ENCODE assay signal across 2 fruit fly cellular contexts in the genomic region with DNA sequence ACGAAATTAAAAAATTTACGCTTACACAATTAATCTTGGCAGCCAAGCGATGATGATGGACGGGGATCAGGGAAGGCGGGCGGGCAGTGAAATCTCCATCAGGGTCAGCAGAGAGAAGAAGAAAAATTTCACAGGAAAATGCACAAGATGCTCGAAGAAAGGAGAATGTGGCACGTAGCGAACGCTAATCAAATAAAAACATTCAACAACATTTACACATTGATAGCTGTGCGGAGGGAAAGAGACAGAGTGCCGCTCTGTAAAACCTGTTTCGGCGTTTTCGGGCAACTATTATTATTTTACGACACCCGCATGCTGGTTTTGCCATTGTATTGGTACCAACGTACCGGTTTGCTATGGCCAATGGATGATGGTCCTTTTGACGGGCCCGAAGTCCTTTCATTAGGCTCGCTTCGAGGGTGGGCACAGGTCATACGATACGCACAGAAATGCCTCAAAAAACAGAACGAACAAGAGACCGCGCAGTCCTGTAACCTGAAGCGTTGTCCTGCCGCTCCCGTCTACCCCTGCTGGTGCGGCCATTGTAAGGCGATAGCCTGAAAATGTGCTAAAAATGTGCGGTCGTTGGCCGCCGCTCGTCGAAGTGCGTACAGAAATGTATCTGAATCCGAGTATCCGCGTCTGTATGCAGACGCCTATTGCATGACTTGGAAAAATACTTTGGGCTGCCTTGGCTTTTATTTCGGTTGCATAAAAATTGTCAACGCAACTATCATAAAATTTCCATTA.
TF ChIP-seq lines count a peak whose summit lies in the region.

No protein-coding gene starts in this region.

- TF ChIP-seq CTCF in whole organism, embryonic (GFP tag; optimal IDR thresholded peaks at IDR 0.05; lab: Kevin White, UChicago): no peak

TF ChIP-seq in whole organism, embryonic, 481 proteins besides CTCF, POLR2A, EP300 and RAD21 (continues in another document):
- 0 out of 2 replicates have a peak, but pooled peaks have one; percentile 16 for TF ChIP-seq Scr (GFP tag; IDR thresholded peaks at IDR 0.05; lab: Robert Waterston, UW; ENCODE audit: partially characterized antibody)
- no peak for TF ChIP-seq dmrt99B (tag; optimal IDR thresholded peaks at IDR 0.05; lab: Kevin White, UChicago)
- no peak for TF ChIP-seq dpn (GFP tag; optimal IDR thresholded peaks at IDR 0.05; lab: Kevin White, UChicago)
- no peak for TF ChIP-seq CG11560 (tag; IDR thresholded peaks at IDR 0.05; lab: Robert Waterston, UW)
- no peak for TF ChIP-seq Rfx (GFP tag; IDR thresholded peaks at IDR 0.05; lab: Robert Waterston, UW)
- TF ChIP-seq CG17568 (GFP tag; optimal IDR thresholded peaks at IDR 0.05; lab: Kevin White, UChicago): no peak
- TF ChIP-seq btn (GFP tag; optimal IDR thresholded peaks at IDR 0.05; lab: Kevin White, UChicago): no peak
- TF ChIP-seq Dip2 (GFP tag; IDR thresholded peaks at IDR 0.05; lab: Robert Waterston, UW): no peak
- TF ChIP-seq sens-2 (GFP tag; IDR thresholded peaks at IDR 0.05; lab: Robert Waterston, UW): no peak
- no peak for TF ChIP-seq B-H2 (GFP tag; optimal IDR thresholded peaks at IDR 0.05; lab: Kevin White, UChicago)
- TF ChIP-seq shn (GFP tag; optimal IDR thresholded peaks at IDR 0.05; lab: Kevin White, UChicago): no peak
- no peak for TF ChIP-seq tin (GFP tag; optimal IDR thresholded peaks at IDR 0.05; lab: Kevin White, UChicago)
- no peak for TF ChIP-seq hbn (GFP tag; IDR thresholded peaks at IDR 0.05; lab: Robert Waterston, UW; ENCODE audit: partially characterized antibody)
- no peak for TF ChIP-seq CG9609 (GFP tag; optimal IDR thresholded peaks at IDR 0.05; lab: Kevin White, UChicago)
- peak; percentile 89 for TF ChIP-seq kni (GFP tag; optimal IDR thresholded peaks at IDR 0.05; lab: Kevin White, UChicago)
- no peak for TF ChIP-seq CG7271 (tag; optimal IDR thresholded peaks at IDR 0.05; lab: Kevin White, UChicago)
- no peak for TF ChIP-seq CG18764 (GFP tag; optimal IDR thresholded peaks at IDR 0.05; lab: Kevin White, UChicago)
- no peak for TF ChIP-seq Hmr (GFP tag; optimal IDR thresholded peaks at IDR 0.05; lab: Kevin White, UChicago)
- no peak for TF ChIP-seq ttk (GFP tag; IDR thresholded peaks at IDR 0.05; lab: Robert Waterston, UW)
- TF ChIP-seq CkIIα-i1 (GFP tag; IDR thresholded peaks at IDR 0.05; lab: Robert Waterston, UW): no peak
- no peak for TF ChIP-seq emc (GFP tag; optimal IDR thresholded peaks at IDR 0.05; lab: Kevin White, UChicago)
- no peak for TF ChIP-seq z (GFP tag; IDR thresholded peaks at IDR 0.05; lab: Robert Waterston, UW)
- TF ChIP-seq yki (optimal IDR thresholded peaks at IDR 0.05; lab: Kevin White, UChicago): no peak
- TF ChIP-seq CG14860 (GFP tag; IDR thresholded peaks at IDR 0.05; lab: Robert Waterston, UW; ENCODE audit: partially characterized antibody): no peak
- peak; percentile 74 for TF ChIP-seq pros (GFP tag; optimal IDR thresholded peaks at IDR 0.05; lab: Kevin White, UChicago)
- TF ChIP-seq luna (GFP tag; optimal IDR thresholded peaks at IDR 0.05; lab: Kevin White, UChicago): no peak
- peak; percentile 61 for TF ChIP-seq CG17385 (GFP tag; optimal IDR thresholded peaks at IDR 0.05; lab: Kevin White, UChicago)
- no peak for TF ChIP-seq Sox102F (GFP tag; optimal IDR thresholded peaks at IDR 0.05; lab: Kevin White, UChicago)
- no peak for TF ChIP-seq CG1792 (GFP tag; optimal IDR thresholded peaks at IDR 0.05; lab: Kevin White, UChicago)
- TF ChIP-seq h (optimal IDR thresholded peaks at IDR 0.05; lab: Kevin White, UChicago): no peak
- TF ChIP-seq Dad (GFP tag; optimal IDR thresholded peaks at IDR 0.05; lab: Kevin White, UChicago): no peak
- TF ChIP-seq BEAF-32 (GFP tag; optimal IDR thresholded peaks at IDR 0.05; lab: Kevin White, UChicago): no peak
- TF ChIP-seq zf30C (GFP tag; optimal IDR thresholded peaks at IDR 0.05; lab: Kevin White, UChicago): no peak
- TF ChIP-seq danr (GFP tag; IDR thresholded peaks at IDR 0.05; lab: Robert Waterston, UW): no peak
- TF ChIP-seq ftz-f1 (GFP tag; optimal IDR thresholded peaks at IDR 0.05; lab: Kevin White, UChicago): no peak
- no peak for TF ChIP-seq CG14014 (GFP tag; IDR thresholded peaks at IDR 0.05; lab: Robert Waterston, UW)
- TF ChIP-seq Xrp1 (GFP tag; IDR thresholded peaks at IDR 0.05; lab: Robert Waterston, UW): 0 out of 2 replicates have a peak, but pooled peaks have one; percentile 15
- TF ChIP-seq CG10321 (GFP tag; IDR thresholded peaks at IDR 0.05; lab: Robert Waterston, UW): no peak
- no peak for TF ChIP-seq CG15514 (GFP tag; optimal IDR thresholded peaks at IDR 0.05; lab: Kevin White, UChicago)
- no peak for TF ChIP-seq CG10543 (GFP tag; optimal IDR thresholded peaks at IDR 0.05; lab: Kevin White, UChicago)
- no peak for TF ChIP-seq gsb (GFP tag; IDR thresholded peaks at IDR 0.05; lab: Robert Waterston, UW)
- TF ChIP-seq Six4 (GFP tag; optimal IDR thresholded peaks at IDR 0.05; lab: Kevin White, UChicago): no peak

TF ChIP-seq in whole organism, prepupa, 60 proteins besides CTCF, POLR2A, EP300 and RAD21:
- TF ChIP-seq fkh (GFP tag; optimal IDR thresholded peaks at IDR 0.05; lab: Kevin White, UChicago): peak; percentile 81
- peak; percentile 43 for TF ChIP-seq CG6854 (GFP tag; optimal IDR thresholded peaks at IDR 0.05; lab: Kevin White, UChicago)
- no peak for TF ChIP-seq Eip78C (GFP tag; lab: Kevin White, UChicago)
- TF ChIP-seq Eip93F (GFP tag; optimal IDR thresholded peaks at IDR 0.05; lab: Kevin White, UChicago): no peak
- TF ChIP-seq Ets96B (tag; optimal IDR thresholded peaks at IDR 0.05; lab: Kevin White, UChicago): no peak
- no peak for TF ChIP-seq CG3032 (tag; optimal IDR thresholded peaks at IDR 0.05; lab: Kevin White, UChicago)
- TF ChIP-seq lz (GFP tag; optimal IDR thresholded peaks at IDR 0.05; lab: Kevin White, UChicago): no peak
- no peak for TF ChIP-seq CG10669 (GFP tag; optimal IDR thresholded peaks at IDR 0.05; lab: Kevin White, UChicago)
- no peak for TF ChIP-seq dsx (GFP tag; optimal IDR thresholded peaks at IDR 0.05; lab: Kevin White, UChicago; ENCODE audit: poor library complexity, severe bottlenecking)
- no peak for TF ChIP-seq CG8632 (GFP tag; optimal IDR thresholded peaks at IDR 0.05; lab: Kevin White, UChicago)
- no peak for TF ChIP-seq CG6808 (GFP tag; optimal IDR thresholded peaks at IDR 0.05; lab: Kevin White, UChicago)
- peak; percentile 73 for TF ChIP-seq svp (GFP tag; lab: Kevin White, UChicago)
- no peak for TF ChIP-seq CG11902 (GFP tag; optimal IDR thresholded peaks at IDR 0.05; lab: Kevin White, UChicago)
- TF ChIP-seq achi (GFP tag; optimal IDR thresholded peaks at IDR 0.05; lab: Kevin White, UChicago): no peak
- no peak for TF ChIP-seq CG7368 (GFP tag; optimal IDR thresholded peaks at IDR 0.05; lab: Kevin White, UChicago)
- no peak for TF ChIP-seq ss (GFP tag; optimal IDR thresholded peaks at IDR 0.05; lab: Kevin White, UChicago)
- no peak for TF ChIP-seq Sox14 (GFP tag; optimal IDR thresholded peaks at IDR 0.05; lab: Kevin White, UChicago)
- no peak for TF ChIP-seq Lpt (GFP tag; optimal IDR thresholded peaks at IDR 0.05; lab: Kevin White, UChicago)
- no peak for TF ChIP-seq CG34406 (GFP tag; optimal IDR thresholded peaks at IDR 0.05; lab: Kevin White, UChicago)
